Fruit fly (Drosophila melanogaster): ENCODE data around the gene CG31715.
A peak's percentile ranks its signal among the peaks of the same experiment; 100 is the strongest.

CG31715 gene

DNA sequence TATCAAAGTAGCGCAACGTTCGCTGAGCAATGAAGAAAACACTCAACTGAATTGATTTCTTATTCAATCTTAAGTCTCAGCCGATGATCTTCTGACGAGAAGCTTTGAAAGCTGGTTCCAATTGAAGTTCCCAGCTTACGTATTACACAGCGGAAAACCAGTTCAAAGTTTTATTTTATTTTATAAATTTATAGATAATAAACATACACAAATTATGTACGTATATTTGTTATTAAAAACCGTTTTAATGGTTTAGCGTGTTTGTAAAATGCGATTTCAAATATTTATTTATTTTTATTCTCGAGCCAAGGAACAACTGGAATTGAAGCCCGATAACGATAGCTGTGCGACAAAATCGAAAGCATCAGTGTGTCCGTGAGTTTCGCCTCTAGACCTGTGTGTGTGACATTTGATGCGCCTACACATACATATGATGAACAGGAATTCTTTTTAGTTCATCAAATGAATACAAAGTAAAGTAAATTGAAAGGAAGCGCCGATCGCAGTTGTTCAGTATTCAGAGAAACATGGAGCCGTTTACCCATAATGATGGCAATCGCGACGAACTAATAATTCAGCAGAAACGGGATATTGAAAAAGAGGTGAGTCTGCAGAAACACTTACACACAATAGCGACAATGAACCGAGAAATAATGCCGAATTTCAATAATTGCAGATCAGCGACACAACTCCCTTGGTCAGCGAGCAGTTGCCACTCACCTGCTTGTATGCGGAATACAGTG is 34.7 kb upstream of the CG31715 start, which contains the start of the genes CG5390 and CG4968 (continued):
- TF ChIP-seq nau (GFP tag; optimal IDR thresholded peaks at IDR 0.05) (peak; percentile 33), esg (GFP tag; conservative IDR thresholded peaks at IDR 0.05) (peak; percentile 13; the same call in 1 of the 2 replicates), Camta (GFP tag; optimal IDR thresholded peaks at IDR 0.05) (no peak), Taf1 (GFP tag; IDR thresholded peaks at IDR 0.05) (0 out of 2 replicates have a peak, but pooled peaks have one; percentile 14), CG10462 (GFP tag; optimal IDR thresholded peaks at IDR 0.05) (no peak), az2 (GFP tag; optimal IDR thresholded peaks at IDR 0.05) (peak; percentile 54), cas (GFP tag; IDR thresholded peaks at IDR 0.05) (peak; percentile 59; the same call in 1 of the 2 replicates), trh (GFP tag; optimal IDR thresholded peaks at IDR 0.05) (no peak), CG3163 (GFP tag; optimal IDR thresholded peaks at IDR 0.05) (no peak), CG3838 (GFP tag; optimal IDR thresholded peaks at IDR 0.05) (no peak), klu (GFP tag; IDR thresholded peaks at IDR 0.05) (no peak), NfI (GFP tag; optimal IDR thresholded peaks at IDR 0.05) (peak; percentile 72), MTF-1 (GFP tag; optimal IDR thresholded peaks at IDR 0.05; ENCODE audit: borderline replicate concordance) (no peak), CG11504 (tag; optimal IDR thresholded peaks at IDR 0.05) (no peak), eyg (GFP tag; optimal IDR thresholded peaks at IDR 0.05) (no peak), CG6765 (GFP tag; optimal IDR thresholded peaks at IDR 0.05) (peak; percentile 62), jing (GFP tag; optimal IDR thresholded peaks at IDR 0.05) (no peak), CG2199 (GFP tag; IDR thresholded peaks at IDR 0.05) (no peak), NFAT (GFP tag; IDR thresholded peaks at IDR 0.05) (peak; percentile 70), CG30403 (GFP tag; optimal IDR thresholded peaks at IDR 0.05) (peak; percentile 73)

DNA sequence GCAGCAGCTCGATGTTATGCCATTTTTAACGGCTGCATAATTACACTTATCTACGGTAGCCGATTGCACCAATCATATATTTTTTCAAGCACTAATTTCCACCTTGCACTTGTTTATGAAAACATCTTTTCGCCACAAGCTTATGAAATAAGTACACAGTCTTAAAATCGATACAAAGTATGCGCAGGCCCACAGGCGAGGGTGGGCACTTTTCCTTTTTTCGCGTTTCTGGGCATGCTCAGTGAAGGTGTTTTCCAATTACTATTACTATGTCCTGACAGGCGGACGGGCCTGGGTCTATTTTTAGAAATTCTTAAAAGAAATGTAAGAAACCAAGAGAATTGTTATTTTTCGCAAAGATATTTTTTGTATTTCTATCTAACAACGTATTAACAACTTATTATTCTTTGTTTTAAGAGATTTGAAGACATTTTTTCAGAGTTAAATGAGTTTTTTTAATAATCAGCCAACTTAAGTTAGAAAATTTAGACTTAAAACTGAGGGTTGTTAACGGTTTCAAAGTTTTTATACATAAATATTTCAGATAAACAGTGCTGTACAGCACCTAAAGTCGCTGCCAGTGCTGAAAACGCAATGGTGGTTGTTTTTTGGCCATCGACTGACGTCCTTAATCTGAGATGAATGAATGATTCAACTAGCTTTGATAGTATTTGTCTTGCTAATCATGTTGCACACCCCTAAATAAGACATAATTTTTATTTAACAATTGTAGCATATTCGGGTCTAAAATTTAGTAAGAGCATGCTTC is 30.6 kb upstream of the CG31715 start, which contains the start of gene Cdk5alpha:
TSS of gene Cdk5alpha (minus strand) at position 343 of the 769 bp plus-strand sequence.
- TF ChIP-seq sens (GFP tag) (peak; percentile 85), CG34224 (GFP tag; IDR thresholded peaks at IDR 0.05; ENCODE audit: partially characterized antibody) (no peak), NfI (GFP tag; optimal IDR thresholded peaks at IDR 0.05) (no peak), ewg (GFP tag; optimal IDR thresholded peaks at IDR 0.05) (peak; percentile 95), grn (GFP tag; optimal IDR thresholded peaks at IDR 0.05) (peak; percentile 24), CG13624 (GFP tag; optimal IDR thresholded peaks at IDR 0.05) (peak; percentile 3), CG13287 (GFP tag; IDR thresholded peaks at IDR 0.05; ENCODE audit: partially characterized antibody) (peak; percentile 22; the same call in 1 of the 2 replicates), CG1603 (tag; optimal IDR thresholded peaks at IDR 0.05) (peak; percentile 32), MESR4 (GFP tag; optimal IDR thresholded peaks at IDR 0.05) (peak; percentile 8), CG14014 (GFP tag; IDR thresholded peaks at IDR 0.05) (no peak), ems (GFP tag; optimal IDR thresholded peaks at IDR 0.05) (peak; percentile 17), MBD-R2 (GFP tag; IDR thresholded peaks at IDR 0.05) (no peak), Camta (GFP tag; optimal IDR thresholded peaks at IDR 0.05) (no peak), CG7357 (GFP tag; IDR thresholded peaks at IDR 0.05) (no peak), lilli (GFP tag; optimal IDR thresholded peaks at IDR 0.05) (peak; percentile 24), pzg (GFP tag; optimal IDR thresholded peaks at IDR 0.05) (peak; percentile 18), chif (GFP tag; optimal IDR thresholded peaks at IDR 0.05) (no peak), Hr51 (GFP tag; optimal IDR thresholded peaks at IDR 0.05) (no peak), CG5245 (GFP tag; optimal IDR thresholded peaks at IDR 0.05) (no peak), CHES-1-like (GFP tag; optimal IDR thresholded peaks at IDR 0.05) (peak; percentile 21), CG12744 (GFP tag; optimal IDR thresholded peaks at IDR 0.05) (no peak), pita (GFP tag; optimal IDR thresholded peaks at IDR 0.05) (no peak), ken (GFP tag; IDR thresholded peaks at IDR 0.05) (no peak), Ets65A (GFP tag) (peak; percentile 79), onecut (GFP tag; IDR thresholded peaks at IDR 0.05) (peak; percentile 92), CG33213 (GFP tag; optimal IDR thresholded peaks at IDR 0.05) (peak; percentile 0), CG10274 (GFP tag; optimal IDR thresholded peaks at IDR 0.05) (no peak), CG10267 (tag; optimal IDR thresholded peaks at IDR 0.05) (peak; percentile 92), CG10959 (GFP tag; IDR thresholded peaks at IDR 0.05) (no peak), nerfin-1 (tag; optimal IDR thresholded peaks at IDR 0.05) (peak; percentile 22)
